Fruit fly (Drosophila melanogaster) whole organism, adult: ENCODE results near the gene CG11353.

Experiments used
- CG11617 ChIP-seq: fragments of 200-800 bp; sonication (Bioruptor generic); optimal IDR thresholded peaks from 2 replicates; lab custom pipeline; 2017; ENCODE audit warnings: mild to moderate bottlenecking, missing biosample characterization, missing genetic modification reagents, missing genetic modification characterization
- CG12768 ChIP-seq: fragments of 200-800 bp; sonication (Bioruptor generic); optimal IDR thresholded peaks from 2 replicates; lab custom pipeline; 2017; ENCODE audit warnings: missing biosample characterization, missing genetic modification characterization, mild to moderate bottlenecking, moderate library complexity, missing genetic modification reagents
- CG14711 ChIP-seq: fragments of 200-800 bp; sonication (Bioruptor generic); optimal IDR thresholded peaks from 2 replicates; lab custom pipeline; 2018; ENCODE audit warnings: missing biosample characterization, mild to moderate bottlenecking, missing genetic modification characterization, moderate library complexity
- CG1620 ChIP-seq: fragments of 200-800 bp; sonication (Bioruptor generic); optimal IDR thresholded peaks from 2 replicates; lab custom pipeline; 2016; ENCODE audit warnings: missing biosample characterization, missing genetic modification characterization
- CG33017 ChIP-seq: fragments of 200-800 bp; sonication (Bioruptor generic); optimal IDR thresholded peaks from 2 replicates; lab custom pipeline; 2018; ENCODE audit warnings: missing biosample characterization, mild to moderate bottlenecking, missing genetic modification characterization, moderate library complexity
- CG5204 ChIP-seq: fragments of 200-800 bp; sonication (Bioruptor generic); optimal IDR thresholded peaks from 2 replicates; lab custom pipeline; 2016; ENCODE audit warnings: missing biosample characterization, missing genetic modification characterization
- CG7045 ChIP-seq: fragments of 200-800 bp; sonication (Bioruptor generic); optimal IDR thresholded peaks from 2 replicates; lab custom pipeline; 2017; ENCODE audit warnings: missing biosample characterization, mild to moderate bottlenecking, missing genetic modification characterization
- CG7101 ChIP-seq: fragments of 200-800 bp; sonication (Bioruptor generic); optimal IDR thresholded peaks from 2 replicates; lab custom pipeline; 2018; ENCODE audit warnings: missing biosample characterization, mild to moderate bottlenecking, missing genetic modification characterization, moderate library complexity
- Clk ChIP-seq: fragments of 200-800 bp; sonication (Bioruptor generic); optimal IDR thresholded peaks from 2 replicates; lab custom pipeline; 2017; ENCODE audit warnings: missing biosample characterization, missing genetic modification characterization
- Crg-1 ChIP-seq: fragments of 200-800 bp; sonication (Bioruptor generic); optimal IDR thresholded peaks from 2 replicates; lab custom pipeline; 2016; ENCODE audit warnings: missing biosample characterization, missing genetic modification characterization
- Hr96 ChIP-seq: fragments of 200-800 bp; sonication (Bioruptor generic); optimal IDR thresholded peaks from 2 replicates; lab custom pipeline; 2016; ENCODE audit warnings: missing biosample characterization, missing genetic modification characterization
- Mnt ChIP-seq: fragments of 200-800 bp; sonication (Bioruptor generic); optimal IDR thresholded peaks from 2 replicates; lab custom pipeline; 2016; ENCODE audit warnings: missing biosample characterization, mild to moderate bottlenecking, missing genetic modification characterization
- bab1 ChIP-seq: fragments of 200-800 bp; sonication (Bioruptor generic); optimal IDR thresholded peaks from 3 replicates; lab custom pipeline; 2019; ENCODE audit warnings: missing biosample characterization, mild to moderate bottlenecking, missing genetic modification characterization, moderate library complexity
- cic ChIP-seq: fragments of 200-800 bp; sonication (Bioruptor generic); optimal IDR thresholded peaks from 2 replicates; lab custom pipeline; 2017; ENCODE audit warnings: missing biosample characterization, mild to moderate bottlenecking, missing genetic modification characterization, moderate library complexity
- cnc ChIP-seq, 2 experiments: fragments of >200 bp; optimal IDR thresholded peaks; 2 replicates each; lab custom pipeline; 2017
- kay ChIP-seq: fragments of 200-800 bp; sonication (Bioruptor generic); peaks from one replicate; lab custom pipeline; 2016; ENCODE audit warnings: missing biosample characterization, missing genetic modification characterization, borderline replicate concordance
- ovo ChIP-seq: fragments of 200-800 bp; sonication (Bioruptor generic); optimal IDR thresholded peaks from 2 replicates; lab custom pipeline; 2016; ENCODE audit warnings: missing biosample characterization, missing genetic modification characterization
- pad ChIP-seq: fragments of 200-800 bp; sonication (Bioruptor generic); optimal IDR thresholded peaks from 3 replicates; lab custom pipeline; 2017; ENCODE audit warnings: missing biosample characterization, missing genetic modification characterization, mild to moderate bottlenecking, moderate library complexity, missing genetic modification reagents
- tj ChIP-seq: fragments of 200-800 bp; sonication (Bioruptor generic); optimal IDR thresholded peaks from 3 replicates; lab custom pipeline; 2017; ENCODE audit warnings: missing biosample characterization, mild to moderate bottlenecking, missing genetic modification characterization, moderate library complexity
- toe ChIP-seq: fragments of 200-800 bp; sonication (Bioruptor generic); optimal IDR thresholded peaks from 2 replicates; lab custom pipeline; 2016; ENCODE audit warnings: missing biosample characterization, missing genetic modification characterization

CG11353 gene

dm6 chr3L:4532841-4533619 is at the start of gene CG11353:
CG11353 (plus strand) TSS chr3L:4533170.
- TF ChIP-seq toe (GFP tag; lab: Kevin White, UChicago) (no peak), CG5204 (no peak), bab1 (GFP tag; lab: Kevin White, UChicago) (no peak), CG12768 (GFP tag; lab: Kevin White, UChicago) (no peak), Clk (GFP tag; lab: Kevin White, UChicago) (no peak), Mnt (GFP tag; lab: Kevin White, UChicago) (no peak), tj (GFP tag; lab: Kevin White, UChicago) (peak; percentile 30), CG33017 (no peak), cic (GFP tag; lab: Kevin White, UChicago) (no peak), CG7101 (tag; lab: Kevin White, UChicago) (no peak), CG1620 (GFP tag; lab: Kevin White, UChicago) (no peak), kay (GFP tag; lab: Kevin White, UChicago) (peak; percentile 44), CG14711 (tag; lab: Kevin White, UChicago) (no peak), CG7045 (GFP tag; lab: Kevin White, UChicago) (no peak), Hr96 (GFP tag; lab: Kevin White, UChicago) (no peak), CG11617 (no peak), cnc (optimal IDR thresholded peaks at IDR 0.05; lab: Kevin White, UChicago) (no peak)

- no peak for TF ChIP-seq ovo (GFP tag; lab: Kevin White, UChicago)
- TF ChIP-seq Clk (GFP tag; lab: Kevin White, UChicago): no peak
- TF ChIP-seq pad (GFP tag; lab: Kevin White, UChicago): no peak
- no peak for TF ChIP-seq CG1620 (GFP tag; lab: Kevin White, UChicago)
- no peak for TF ChIP-seq Hr96 (GFP tag; lab: Kevin White, UChicago)
- no peak for TF ChIP-seq kay (GFP tag; lab: Kevin White, UChicago)
- TF ChIP-seq cnc (optimal IDR thresholded peaks at IDR 0.05; lab: Kevin White, UChicago): no peak
- TF ChIP-seq toe (GFP tag; lab: Kevin White, UChicago): no peak
- TF ChIP-seq CG12768 (GFP tag; lab: Kevin White, UChicago): no peak
- no peak for TF ChIP-seq tj (GFP tag; lab: Kevin White, UChicago)
- no peak for TF ChIP-seq Crg-1 (GFP tag; lab: Kevin White, UChicago)
- TF ChIP-seq Mnt (GFP tag; lab: Kevin White, UChicago): no peak
- no peak for TF ChIP-seq CG7101 (tag; lab: Kevin White, UChicago)
Observed at dm6 chr3L:4484623-4485022, 48.3 kb upstream of the CG11353 start.

- TF ChIP-seq CG14711 (tag; lab: Kevin White, UChicago) (no peak), Crg-1 (GFP tag; lab: Kevin White, UChicago) (no peak), bab1 (GFP tag; lab: Kevin White, UChicago) (no peak), CG7101 (tag; lab: Kevin White, UChicago) (no peak), cnc (optimal IDR thresholded peaks at IDR 0.05; lab: Kevin White, UChicago) (no peak), CG5204 (no peak), CG33017 (no peak), CG7045 (GFP tag; lab: Kevin White, UChicago) (no peak), kay (GFP tag; lab: Kevin White, UChicago) (no peak), cic (GFP tag; lab: Kevin White, UChicago) (no peak), CG12768 (GFP tag; lab: Kevin White, UChicago) (no peak), toe (GFP tag; lab: Kevin White, UChicago) (no peak), CG11617 (no peak), CG1620 (GFP tag; lab: Kevin White, UChicago) (no peak), Clk (GFP tag; lab: Kevin White, UChicago) (no peak), Mnt (GFP tag; lab: Kevin White, UChicago) (no peak), Hr96 (GFP tag; lab: Kevin White, UChicago) (no peak), tj (GFP tag; lab: Kevin White, UChicago) (no peak), pad (GFP tag; lab: Kevin White, UChicago) (no peak), ovo (GFP tag; lab: Kevin White, UChicago) (no peak)
Observed at dm6 chr3L:4489490-4489889, 43.5 kb upstream of the CG11353 start.

- TF ChIP-seq tj (GFP tag; lab: Kevin White, UChicago): no peak
- no peak for TF ChIP-seq Mnt (GFP tag; lab: Kevin White, UChicago)
- TF ChIP-seq CG5204: no peak
Observed at dm6 chr3L:4490702-4491243, 42.2 kb upstream of the CG11353 start, which contains the start of gene CG13722. CG13722 (minus strand) TSS chr3L:4490963.

dm6 chr3L:4493609-4494008 is 39.4 kb upstream of the CG11353 start:
- no peak for TF ChIP-seq toe (GFP tag; lab: Kevin White, UChicago)
- TF ChIP-seq pad (GFP tag; lab: Kevin White, UChicago): no peak
- TF ChIP-seq CG12768 (GFP tag; lab: Kevin White, UChicago): no peak
- TF ChIP-seq Mnt (GFP tag; lab: Kevin White, UChicago): no peak

- TF ChIP-seq Mnt (GFP tag; lab: Kevin White, UChicago) (no peak), CG12768 (GFP tag; lab: Kevin White, UChicago) (no peak), tj (GFP tag; lab: Kevin White, UChicago) (no peak), Clk (GFP tag; lab: Kevin White, UChicago) (no peak), ovo (GFP tag; lab: Kevin White, UChicago) (no peak), toe (GFP tag; lab: Kevin White, UChicago) (no peak), CG33017 (no peak), pad (GFP tag; lab: Kevin White, UChicago) (no peak), Hr96 (GFP tag; lab: Kevin White, UChicago) (no peak), CG7101 (tag; lab: Kevin White, UChicago) (no peak), bab1 (GFP tag; lab: Kevin White, UChicago) (no peak), CG14711 (tag; lab: Kevin White, UChicago) (no peak), CG11617 (no peak), CG7045 (GFP tag; lab: Kevin White, UChicago) (no peak), kay (GFP tag; lab: Kevin White, UChicago) (no peak), CG5204 (no peak), Crg-1 (GFP tag; lab: Kevin White, UChicago) (no peak), cic (GFP tag; lab: Kevin White, UChicago) (no peak), CG1620 (GFP tag; lab: Kevin White, UChicago) (no peak)
Observed at dm6 chr3L:4494603-4495002, 38.4 kb upstream of the CG11353 start.
